Worm (Caenorhabditis elegans) whole organism, mixed stage, embryonic: ENCODE results near the gene F42E11.3.

Experiments
- M03D4.4 ChIP-seq: sonication (generic microtip); optimal IDR thresholded peaks from 2 replicates; lab custom pipeline; 2017; ENCODE audit warnings: mild to moderate bottlenecking, missing genetic modification characterization, missing compliant biosample characterization
- bed-3 ChIP-seq: fragments of 200-800 bp; sonication (Bioruptor generic); optimal IDR thresholded peaks from 3 replicates; lab custom pipeline; 2018; ENCODE audit warnings: mild to moderate bottlenecking, missing genetic modification characterization, moderate library complexity, missing compliant biosample characterization
- blmp-1 ChIP-seq: fragments of 150-350 bp; optimal IDR thresholded peaks from 2 replicates; lab custom pipeline; 2014; ENCODE audit warnings: missing biosample characterization, missing genetic modification characterization
- ceh-39 ChIP-seq: fragments of 150-350 bp; optimal IDR thresholded peaks from 2 replicates; lab custom pipeline; 2014; ENCODE audit warnings: missing biosample characterization, missing genetic modification characterization
- ceh-83 ChIP-seq: fragments of 200-800 bp; sonication (Bioruptor generic); optimal IDR thresholded peaks from 2 replicates; lab custom pipeline; 2018; ENCODE audit warnings: mild to moderate bottlenecking, missing genetic modification characterization, missing compliant biosample characterization
- ces-1 ChIP-seq: fragments of 150-350 bp; optimal IDR thresholded peaks from 2 replicates; lab custom pipeline; 2014; ENCODE audit warnings: missing biosample characterization, missing genetic modification reagents, missing genetic modification characterization
- cnd-1 ChIP-seq: fragments of 200-800 bp; sonication (Bioruptor generic); optimal IDR thresholded peaks from 2 replicates; lab custom pipeline; 2018; ENCODE audit warnings: mild to moderate bottlenecking, missing genetic modification characterization, missing compliant biosample characterization
- drap-1 ChIP-seq: fragments of 200-800 bp; sonication (Bioruptor generic); optimal IDR thresholded peaks from 3 replicates; lab custom pipeline; 2018; ENCODE audit warnings: mild to moderate bottlenecking, missing genetic modification characterization, missing compliant biosample characterization
- elt-1 ChIP-seq: sonication (generic microtip); optimal IDR thresholded peaks from 2 replicates; lab custom pipeline; 2017; ENCODE audit warnings: missing genetic modification characterization, mild to moderate bottlenecking, missing compliant biosample characterization, antibody characterized with exemption, moderate library complexity, borderline replicate concordance; ENCODE audit not compliant: insufficient read depth
- elt-3 ChIP-seq: fragments of 150-350 bp; optimal IDR thresholded peaks from 2 replicates; lab custom pipeline; 2014; ENCODE audit warnings: missing biosample characterization, missing genetic modification characterization
- hlh-1 ChIP-seq: fragments of 150-350 bp; optimal IDR thresholded peaks from 2 replicates; lab custom pipeline; 2014; ENCODE audit warnings: missing biosample characterization, missing genetic modification reagents, missing genetic modification characterization
- lin-32 ChIP-seq: fragments of 200-800 bp; sonication (Bioruptor generic); optimal IDR thresholded peaks from 2 replicates; lab custom pipeline; 2018; ENCODE audit warnings: mild to moderate bottlenecking, missing genetic modification characterization, missing compliant biosample characterization
- mab-5 ChIP-seq: fragments of 150-350 bp; optimal IDR thresholded peaks from 2 replicates; lab custom pipeline; 2014; ENCODE audit warnings: missing biosample characterization, missing genetic modification characterization
- mep-1 ChIP-seq: fragments of 150-350 bp; optimal IDR thresholded peaks from 2 replicates; lab custom pipeline; 2017; ENCODE audit warnings: missing biosample characterization, missing genetic modification reagents, missing genetic modification characterization, inconsistent platforms
- nhr-2 ChIP-seq: fragments of 150-350 bp; optimal IDR thresholded peaks from 2 replicates; lab custom pipeline; 2014; ENCODE audit warnings: missing biosample characterization, missing genetic modification characterization
- nhr-237 ChIP-seq: fragments of 150-350 bp; optimal IDR thresholded peaks from 2 replicates; lab custom pipeline; 2014; ENCODE audit warnings: missing biosample characterization, missing genetic modification characterization
- nhr-28 ChIP-seq: fragments of 150-350 bp; optimal IDR thresholded peaks from 2 replicates; lab custom pipeline; 2014; ENCODE audit warnings: missing biosample characterization, missing genetic modification characterization
- nhr-76 ChIP-seq: sonication (generic microtip); optimal IDR thresholded peaks from 2 replicates; lab custom pipeline; 2017; ENCODE audit warnings: missing biosample characterization, missing genetic modification characterization
- pha-4 ChIP-seq: fragments of 150-350 bp; optimal IDR thresholded peaks from 2 replicates; lab custom pipeline; 2018; ENCODE audit warnings: missing biosample characterization, missing genetic modification reagents, missing genetic modification characterization
- sem-2 ChIP-seq: fragments of 200-800 bp; sonication (Bioruptor generic); optimal IDR thresholded peaks from 2 replicates; lab custom pipeline; 2018; ENCODE audit warnings: mild to moderate bottlenecking, missing genetic modification characterization, missing compliant biosample characterization
- snpc-4 ChIP-seq: fragments of 150-350 bp; optimal IDR thresholded peaks from 2 replicates; lab custom pipeline; 2014; ENCODE audit warnings: missing biosample characterization, missing genetic modification characterization
- sptf-1 ChIP-seq: sonication (generic microtip); optimal IDR thresholded peaks from 2 replicates; lab custom pipeline; 2017; ENCODE audit warnings: mild to moderate bottlenecking, missing genetic modification characterization, moderate library complexity, missing compliant biosample characterization
- tbx-8 ChIP-seq: fragments of 200-800 bp; sonication (Bioruptor generic); optimal IDR thresholded peaks from 2 replicates; lab custom pipeline; 2018; ENCODE audit warnings: mild to moderate bottlenecking, missing genetic modification characterization, moderate library complexity, missing compliant biosample characterization
- unc-120 ChIP-seq: sonication (generic microtip); optimal IDR thresholded peaks from 2 replicates; lab custom pipeline; 2017; ENCODE audit warnings: missing genetic modification characterization, missing compliant biosample characterization; ENCODE audit not compliant: poor library complexity, severe bottlenecking
- unc-39 ChIP-seq: fragments of 150-350 bp; optimal IDR thresholded peaks from 2 replicates; lab custom pipeline; 2014; ENCODE audit warnings: missing biosample characterization, missing genetic modification characterization
- unc-62 ChIP-seq: fragments of 150-350 bp; optimal IDR thresholded peaks from 2 replicates; lab custom pipeline; 2014; ENCODE audit warnings: missing biosample characterization, missing genetic modification reagents, missing genetic modification characterization
- zip-8 ChIP-seq: fragments of 150-350 bp; optimal IDR thresholded peaks from 2 replicates; lab custom pipeline; 2014; ENCODE audit warnings: missing biosample characterization, missing genetic modification characterization
- ztf-11 ChIP-seq: fragments of 150-350 bp; optimal IDR thresholded peaks from 2 replicates; lab custom pipeline; 2014; ENCODE audit warnings: missing biosample characterization, missing genetic modification characterization

F42E11.3 gene

ce11 chrX:11407682-11408335 lies 32.4 kb upstream of the F42E11.3 start, which contains the start of gene F08B12.4:
Gene F08B12.4 (minus strand): TSS chrX:11407732.
- TF ChIP-seq tbx-8 (GFP tag; lab: Kevin White, UChicago), result no peak

ce11 chrX:11406784-11407183 lies 31.4 kb upstream of the F42E11.3 start:
- TF ChIP-seq M03D4.4 (no peak), lin-32 (GFP tag; lab: Kevin White, UChicago) (no peak), ceh-83 (GFP tag; lab: Kevin White, UChicago) (no peak), pha-4 (tag; lab: Kevin White, UChicago) (no peak), ces-1 (GFP tag; lab: Kevin White, UChicago) (no peak), unc-62 (GFP tag; lab: Kevin White, UChicago) (no peak), tbx-8 (GFP tag; lab: Kevin White, UChicago) (no peak), unc-39 (tag; lab: Kevin White, UChicago) (no peak), mep-1 (tag; lab: Kevin White, UChicago) (no peak), elt-1 (tag; lab: Kevin White, UChicago) (no peak), zip-8 (tag; lab: Kevin White, UChicago) (no peak), sptf-1 (tag; lab: Kevin White, UChicago) (no peak), mab-5 (tag; lab: Kevin White, UChicago) (no peak), sem-2 (GFP tag; lab: Kevin White, UChicago) (no peak), cnd-1 (tag; lab: Kevin White, UChicago) (no peak), hlh-1 (tag; lab: Kevin White, UChicago) (no peak)

- TF ChIP-seq mab-5 (tag; lab: Kevin White, UChicago) (no peak), ces-1 (GFP tag; lab: Kevin White, UChicago) (peak; percentile 89)
Measured at ce11 chrX:11405908-11406307, 30.5 kb upstream of the F42E11.3 start, which contains the start of gene slo-2. Gene slo-2 (minus strand): TSS chrX:11405931.

- no peak for TF ChIP-seq tbx-8 (GFP tag; lab: Kevin White, UChicago)
- TF ChIP-seq bed-3 (GFP tag; lab: Kevin White, UChicago), result no peak
- no peak for TF ChIP-seq snpc-4
- TF ChIP-seq nhr-2 (tag; lab: Kevin White, UChicago), result no peak
- no peak for TF ChIP-seq ceh-39
- TF ChIP-seq nhr-237, result no peak
- TF ChIP-seq nhr-76, result no peak
- no peak for TF ChIP-seq ceh-83 (GFP tag; lab: Kevin White, UChicago)
- TF ChIP-seq M03D4.4, result no peak
- no peak for TF ChIP-seq nhr-28 (tag; lab: Kevin White, UChicago)
- no peak for TF ChIP-seq mab-5 (tag; lab: Kevin White, UChicago)
- TF ChIP-seq unc-62 (GFP tag; lab: Kevin White, UChicago), result no peak
- no peak for TF ChIP-seq blmp-1
- TF ChIP-seq lin-32 (GFP tag; lab: Kevin White, UChicago), result no peak
- TF ChIP-seq ces-1 (GFP tag; lab: Kevin White, UChicago), result no peak
Measured at ce11 chrX:11400467-11401184, 25.2 kb upstream of the F42E11.3 start.

- TF ChIP-seq snpc-4, result no peak
- no peak for TF ChIP-seq ceh-83 (GFP tag; lab: Kevin White, UChicago)
- TF ChIP-seq drap-1, result no peak
- TF ChIP-seq sptf-1 (tag; lab: Kevin White, UChicago), result no peak
- TF ChIP-seq ceh-39, result no peak
- no peak for TF ChIP-seq elt-3 (tag; lab: Kevin White, UChicago)
- TF ChIP-seq sem-2 (GFP tag; lab: Kevin White, UChicago), result no peak
- TF ChIP-seq ztf-11 (tag; lab: Kevin White, UChicago), result no peak
- no peak for TF ChIP-seq unc-120
- no peak for TF ChIP-seq tbx-8 (GFP tag; lab: Kevin White, UChicago)
- TF ChIP-seq blmp-1, result no peak
- TF ChIP-seq nhr-2 (tag; lab: Kevin White, UChicago), result no peak
- no peak for TF ChIP-seq zip-8 (tag; lab: Kevin White, UChicago)
- no peak for TF ChIP-seq elt-1 (tag; lab: Kevin White, UChicago)
- no peak for TF ChIP-seq unc-39 (tag; lab: Kevin White, UChicago)
- TF ChIP-seq, all 35 proteins: peak for 0
Measured at ce11 chrX:11392924-11393323, 17.5 kb upstream of the F42E11.3 start, which contains the start of gene prx-12. Gene prx-12 (plus strand): TSS chrX:11393294.
